Fruit fly (Drosophila melanogaster) S2 (cell line): ENCODE results near the gene Polr1E.

ENCODE experiments used
- CG8478 ChIP-seq: fragments of >200 bp; optimal IDR thresholded peaks from 2 replicates; lab custom pipeline; 2018
- CTCF ChIP-seq, 2 experiments: fragments of >200 bp; optimal IDR thresholded peaks; 2 replicates each; lab custom pipeline; 2018

- TF ChIP-seq CTCF (optimal IDR thresholded peaks at IDR 0.05; lab: Kevin White, UChicago) (no peak), CG8478 (lab: Kevin White, UChicago) (no peak)
These were observed 50.7 kb downstream of the Polr1E start, which contains the start of gene CG18598 for dm6 chr3R:18250815-18251214.
